Fruit fly (Drosophila melanogaster) whole organism, pupa: ENCODE data around the gene Gr93c.

Experiments
- CG10348 ChIP-seq: fragments of 200-800 bp; sonication (Bioruptor generic); IDR thresholded peaks from 2 replicates; pipeline ENCODE4 v1.3.6; 2022; ENCODE audit warnings: missing biosample characterization, missing genetic modification characterization
- CG12605 ChIP-seq: fragments of 200-800 bp; sonication (Bioruptor generic); IDR thresholded peaks from 2 replicates; pipeline ENCODE4 v1.3.6; 2022; ENCODE audit warnings: missing biosample characterization, missing genetic modification characterization
- CG13204 ChIP-seq: fragments of 200-800 bp; sonication (Bioruptor generic); optimal IDR thresholded peaks from 2 replicates; lab custom pipeline; 2018; ENCODE audit warnings: missing biosample characterization, mild to moderate bottlenecking, missing genetic modification characterization, moderate library complexity
- CG14655 ChIP-seq: fragments of 200-800 bp; sonication (Bioruptor generic); optimal IDR thresholded peaks from 3 replicates; lab custom pipeline; 2017; ENCODE audit warnings: mild to moderate bottlenecking, missing biosample characterization, missing genetic modification reagents, missing genetic modification characterization
- CG15710 ChIP-seq: fragments of 200-800 bp; sonication (Bioruptor generic); optimal IDR thresholded peaks from 2 replicates; lab custom pipeline; 2018; ENCODE audit warnings: missing biosample characterization, mild to moderate bottlenecking, missing genetic modification characterization, moderate library complexity
- CG17806 ChIP-seq: fragments of 200-800 bp; sonication (Bioruptor generic); optimal IDR thresholded peaks from 2 replicates; lab custom pipeline; 2018; ENCODE audit warnings: missing biosample characterization, mild to moderate bottlenecking, missing genetic modification characterization, moderate library complexity
- CG32121 ChIP-seq: fragments of 200-800 bp; sonication (Bioruptor generic); IDR thresholded peaks from 2 replicates; pipeline ENCODE4 v1.3.6; 2022; ENCODE audit warnings: missing biosample characterization, missing genetic modification characterization
- CG34367 ChIP-seq: fragments of 200-800 bp; sonication (Bioruptor generic); optimal IDR thresholded peaks from 2 replicates; lab custom pipeline; 2018; ENCODE audit warnings: missing biosample characterization, mild to moderate bottlenecking, missing genetic modification characterization
- CG4496 ChIP-seq: fragments of 200-800 bp; sonication (Bioruptor generic); IDR thresholded peaks from 3 replicates; pipeline ENCODE4 v1.3.6; 2022; ENCODE audit warnings: missing biosample characterization, missing genetic modification characterization
- CG8159 ChIP-seq: fragments of 200-800 bp; sonication (Bioruptor generic); optimal IDR thresholded peaks from 3 replicates; lab custom pipeline; 2018; ENCODE audit warnings: missing biosample characterization, mild to moderate bottlenecking, missing genetic modification characterization, moderate library complexity
- CG8301 ChIP-seq: fragments of 200-800 bp; sonication (Bioruptor generic); optimal IDR thresholded peaks from 2 replicates; lab custom pipeline; 2018; ENCODE audit warnings: missing biosample characterization, mild to moderate bottlenecking, missing genetic modification characterization
- CG9948 ChIP-seq: fragments of 200-800 bp; sonication (Bioruptor generic); optimal IDR thresholded peaks from 2 replicates; lab custom pipeline; 2018; ENCODE audit warnings: missing biosample characterization, mild to moderate bottlenecking, missing genetic modification characterization, moderate library complexity
- D1 ChIP-seq: fragments of 200-800 bp; sonication (Bioruptor generic); optimal IDR thresholded peaks from 2 replicates; lab custom pipeline; 2018; ENCODE audit warnings: missing biosample characterization, mild to moderate bottlenecking, missing genetic modification characterization, moderate library complexity
- EcR ChIP-seq: fragments of 200-800 bp; sonication (Bioruptor generic); optimal IDR thresholded peaks from 3 replicates; lab custom pipeline; 2019; ENCODE audit warnings: missing biosample characterization, missing genetic modification characterization, mild to moderate bottlenecking, moderate library complexity, missing genetic modification reagents
- Ets98B ChIP-seq: fragments of 200-800 bp; sonication (Bioruptor generic); IDR thresholded peaks from 2 replicates; pipeline ENCODE4 v1.3.6; 2022; ENCODE audit warnings: missing biosample characterization, missing genetic modification characterization
- Pif1A ChIP-seq: fragments of 200-800 bp; sonication (Bioruptor generic); optimal IDR thresholded peaks from 3 replicates; lab custom pipeline; 2016; ENCODE audit warnings: missing biosample characterization, missing genetic modification characterization
- Pif1B ChIP-seq: fragments of 200-800 bp; sonication (Bioruptor generic); optimal IDR thresholded peaks from 3 replicates; lab custom pipeline; 2016; ENCODE audit warnings: missing biosample characterization, missing genetic modification characterization
- Snoo ChIP-seq: fragments of 200-800 bp; sonication (Bioruptor generic); optimal IDR thresholded peaks from 3 replicates; lab custom pipeline; 2017; ENCODE audit warnings: missing biosample characterization, mild to moderate bottlenecking, missing genetic modification characterization, inconsistent platforms
- fd96Ca ChIP-seq: fragments of 200-800 bp; sonication (Bioruptor generic); IDR thresholded peaks from 3 replicates; pipeline ENCODE4 v1.3.6; 2022; ENCODE audit warnings: missing biosample characterization, missing genetic modification characterization
- gl ChIP-seq: fragments of 200-800 bp; sonication (Bioruptor generic); optimal IDR thresholded peaks from 2 replicates; lab custom pipeline; 2018; ENCODE audit warnings: missing biosample characterization, mild to moderate bottlenecking, missing genetic modification characterization
- rn ChIP-seq: fragments of 200-800 bp; sonication (Bioruptor generic); IDR thresholded peaks from 2 replicates; pipeline ENCODE4 v1.3.6; 2022; ENCODE audit warnings: missing biosample characterization, missing genetic modification characterization

Gene Gr93c

dm6 chr3R:21856098-21856872 lies 11.2 kb upstream of the Gr93c start, which contains the start of gene glec:
TSS of gene glec (minus strand) at chr3R:21856266.
- TF ChIP-seq CG4496 (peak; percentile 55), Snoo (tag; lab: Kevin White, UChicago) (peak; percentile 35), CG15710 (peak; percentile 41), CG9948 (peak; percentile 11), Pif1B (GFP tag; lab: Kevin White, UChicago) (peak; percentile 34), D1 (tag; lab: Kevin White, UChicago) (no peak), CG14655 (GFP tag; lab: Kevin White, UChicago) (peak; percentile 7), CG13204 (GFP tag; lab: Kevin White, UChicago) (peak; percentile 21), gl (tag; lab: Kevin White, UChicago) (peak; percentile 39), Pif1A (GFP tag; lab: Kevin White, UChicago) (peak; percentile 58), CG17806 (tag; lab: Kevin White, UChicago) (peak; percentile 9), rn (GFP tag; lab: Robert Waterston, UW) (no peak), fd96Ca (GFP tag; lab: Robert Waterston, UW) (peak; percentile 59; the same call in 2 of the 3 replicates), CG12605 (GFP tag; lab: Robert Waterston, UW) (peak; percentile 70), EcR (GFP tag; lab: Kevin White, UChicago) (peak; percentile 58), CG34367 (no peak), Ets98B (no peak; the same call in none of the 2 replicates), CG8301 (tag; lab: Kevin White, UChicago) (no peak), CG10348 (GFP tag; lab: Robert Waterston, UW) (no peak)

- TF ChIP-seq fd96Ca (GFP tag; lab: Robert Waterston, UW) (peak; percentile 63; the same call in 2 of the 3 replicates), EcR (GFP tag; lab: Kevin White, UChicago) (no peak)
Observed at dm6 chr3R:21855469-21855826, 10.4 kb upstream of the Gr93c start.

dm6 chr3R:21854574-21855468 lies 9.8 kb upstream of the Gr93c start:
- TF ChIP-seq D1 (tag; lab: Kevin White, UChicago): no peak

- peak; percentile 25 for TF ChIP-seq CG13204 (GFP tag; lab: Kevin White, UChicago)
- peak; percentile 67; the same call in 1 of the 2 replicates for TF ChIP-seq CG32121 (GFP tag; lab: Robert Waterston, UW)
- TF ChIP-seq fd96Ca (GFP tag; lab: Robert Waterston, UW): peak; percentile 52; the same call in 2 of the 3 replicates
- TF ChIP-seq CG14655 (GFP tag; lab: Kevin White, UChicago): peak; percentile 27
- 0 out of 2 replicates have a peak, but pooled peaks have one; percentile 28 for TF ChIP-seq rn (GFP tag; lab: Robert Waterston, UW)
- TF ChIP-seq D1 (tag; lab: Kevin White, UChicago): no peak
- TF ChIP-seq CG4496: peak; percentile 39; the same call in 2 of the 3 replicates
- TF ChIP-seq Snoo (tag; lab: Kevin White, UChicago): peak; percentile 42
- peak; percentile 88 for TF ChIP-seq EcR (GFP tag; lab: Kevin White, UChicago)
- peak; percentile 50 for TF ChIP-seq CG15710
- peak; percentile 66 for TF ChIP-seq Pif1A (GFP tag; lab: Kevin White, UChicago)
- TF ChIP-seq CG10348 (GFP tag; lab: Robert Waterston, UW): no peak
- TF ChIP-seq Pif1B (GFP tag; lab: Kevin White, UChicago): peak; percentile 78
- peak; percentile 66 for TF ChIP-seq CG12605 (GFP tag; lab: Robert Waterston, UW)
- TF ChIP-seq CG17806 (tag; lab: Kevin White, UChicago): no peak
- peak; percentile 61 for TF ChIP-seq CG8159 (tag; lab: Kevin White, UChicago)
- TF ChIP-seq gl (tag; lab: Kevin White, UChicago): no peak
- no peak for TF ChIP-seq CG8301 (tag; lab: Kevin White, UChicago)
- TF ChIP-seq Ets98B: peak; percentile 68; the same call in 1 of the 2 replicates
- peak; percentile 1 for TF ChIP-seq CG34367
- TF ChIP-seq CG9948: peak; percentile 36
Observed at dm6 chr3R:21853618-21854573, 8.8 kb upstream of the Gr93c start.
